Fruit fly (Drosophila melanogaster) whole organism, embryonic: ENCODE results near the gene Tet.
A peak's percentile ranks its signal among the peaks of the same experiment; 100 is the strongest.

Experiments
- BEAF-32 ChIP-seq: fragments of 200-800 bp; sonication (Bioruptor generic); optimal IDR thresholded peaks from 3 replicates; lab custom pipeline; 2017; ENCODE audit warnings: missing biosample characterization, missing genetic modification characterization, mild to moderate bottlenecking, moderate library complexity, missing genetic modification reagents
- BtbVII ChIP-seq: fragments of 200-800 bp; sonication (Bioruptor generic); optimal IDR thresholded peaks from 3 replicates; lab custom pipeline; 2017; ENCODE audit warnings: missing biosample characterization, mild to moderate bottlenecking, missing genetic modification characterization
- CG1233 ChIP-seq: fragments of 200-800 bp; sonication (Bioruptor generic); optimal IDR thresholded peaks from 4 replicates; lab custom pipeline; 2018; ENCODE audit warnings: missing biosample characterization, mild to moderate bottlenecking, missing genetic modification characterization
- CG12769 ChIP-seq: fragments of 200-800 bp; sonication (Bioruptor generic); optimal IDR thresholded peaks from 2 replicates; lab custom pipeline; 2019; ENCODE audit warnings: missing biosample characterization, mild to moderate bottlenecking, missing genetic modification characterization, moderate library complexity
- CG13894 ChIP-seq: fragments of 200-800 bp; sonication (Bioruptor generic); optimal IDR thresholded peaks from 3 replicates; lab custom pipeline; 2018; ENCODE audit warnings: missing biosample characterization, mild to moderate bottlenecking, missing genetic modification characterization, moderate library complexity
- CG14014 ChIP-seq: fragments of 200-800 bp; sonication (Bioruptor generic); IDR thresholded peaks from 2 replicates; pipeline ENCODE4 v1.3.6; 2022; ENCODE audit warnings: missing biosample characterization, missing genetic modification characterization
- CG14667 ChIP-seq: fragments of 200-800 bp; sonication (Bioruptor generic); IDR thresholded peaks from 2 replicates; pipeline ENCODE4 v1.3.6; 2022; ENCODE audit warnings: missing biosample characterization, missing genetic modification characterization
- CG1529 ChIP-seq: fragments of 200-800 bp; sonication (Bioruptor generic); optimal IDR thresholded peaks from 3 replicates; lab custom pipeline; 2018; ENCODE audit warnings: missing biosample characterization, missing genetic modification characterization
- CG15514 ChIP-seq: fragments of 200-800 bp; sonication (Bioruptor generic); optimal IDR thresholded peaks from 3 replicates; lab custom pipeline; 2017; ENCODE audit warnings: missing biosample characterization, missing genetic modification characterization, mild to moderate bottlenecking, moderate library complexity, missing genetic modification reagents
- CG18262 ChIP-seq: fragments of 200-800 bp; optimal IDR thresholded peaks from 3 replicates; lab custom pipeline; 2019; ENCODE audit warnings: missing biosample characterization, mild to moderate bottlenecking, missing genetic modification characterization, moderate library complexity
- CG2202 ChIP-seq: fragments of 200-800 bp; sonication (Bioruptor generic); optimal IDR thresholded peaks from 2 replicates; lab custom pipeline; 2018; ENCODE audit warnings: missing biosample characterization, mild to moderate bottlenecking, missing genetic modification characterization
- CG2875 ChIP-seq: fragments of 200-800 bp; sonication (Bioruptor generic); optimal IDR thresholded peaks from 2 replicates; lab custom pipeline; 2017; ENCODE audit warnings: missing biosample characterization, mild to moderate bottlenecking, missing genetic modification characterization, missing genetic modification reagents
- CG30431 ChIP-seq: fragments of 200-800 bp; sonication (Bioruptor generic); optimal IDR thresholded peaks from 2 replicates; lab custom pipeline; 2017; ENCODE audit warnings: missing biosample characterization, missing genetic modification characterization
- CG31365 ChIP-seq: fragments of 200-800 bp; sonication (Bioruptor generic); optimal IDR thresholded peaks from 2 replicates; lab custom pipeline; 2018; ENCODE audit warnings: missing biosample characterization, mild to moderate bottlenecking, missing genetic modification characterization
- CG32767 ChIP-seq: fragments of 200-800 bp; sonication (Bioruptor generic); IDR thresholded peaks from 2 replicates; pipeline ENCODE4 v1.3.6; 2022; ENCODE audit warnings: missing biosample characterization, missing genetic modification characterization
- CG33557 ChIP-seq: fragments of 200-800 bp; sonication (Bioruptor generic); optimal IDR thresholded peaks from 2 replicates; lab custom pipeline; 2019; ENCODE audit warnings: missing biosample characterization, mild to moderate bottlenecking, missing genetic modification characterization, moderate library complexity
- CG3726 ChIP-seq: fragments of 200-800 bp; sonication (Bioruptor generic); IDR thresholded peaks from 3 replicates; pipeline ENCODE4, ENCODE4 v1.3.6; 2022; ENCODE audit warnings: missing biosample characterization, missing genetic modification characterization
- CG4730 ChIP-seq: fragments of 200-800 bp; sonication (Bioruptor generic); IDR thresholded peaks from 2 replicates; pipeline ENCODE4 v1.3.6; 2022; ENCODE audit warnings: missing biosample characterization, missing genetic modification characterization
- CG4820 ChIP-seq: fragments of 200-800 bp; sonication (Bioruptor generic); optimal IDR thresholded peaks from 3 replicates; lab custom pipeline; 2016; ENCODE audit warnings: missing biosample characterization, missing genetic modification characterization
- CG5180 ChIP-seq: fragments of 200-800 bp; sonication (Bioruptor generic); optimal IDR thresholded peaks from 3 replicates; lab custom pipeline; 2017; ENCODE audit warnings: missing biosample characterization, missing genetic modification characterization, mild to moderate bottlenecking, moderate library complexity, missing genetic modification reagents
- CG6813 ChIP-seq: fragments of 200-800 bp; sonication (Bioruptor generic); optimal IDR thresholded peaks from 2 replicates; lab custom pipeline; 2017; ENCODE audit warnings: missing biosample characterization, missing genetic modification characterization, mild to moderate bottlenecking, moderate library complexity, missing genetic modification reagents
- CG8359 ChIP-seq: fragments of 200-800 bp; sonication (Bioruptor generic); optimal IDR thresholded peaks from 2 replicates; lab custom pipeline; 2017; ENCODE audit warnings: missing biosample characterization, mild to moderate bottlenecking, missing genetic modification characterization, borderline replicate concordance
- CG8765 ChIP-seq: fragments of 200-800 bp; sonication (Bioruptor generic); IDR thresholded peaks from 2 replicates; pipeline ENCODE4 v1.3.6; 2022; ENCODE audit warnings: missing biosample characterization, missing genetic modification characterization
- CG9727 ChIP-seq: fragments of 200-800 bp; sonication (Bioruptor generic); optimal IDR thresholded peaks from 3 replicates; lab custom pipeline; 2017; ENCODE audit warnings: missing biosample characterization, mild to moderate bottlenecking, missing genetic modification characterization
- Chrac-16 ChIP-seq: fragments of 200-800 bp; sonication (Bioruptor generic); optimal IDR thresholded peaks from 3 replicates; lab custom pipeline; 2016; ENCODE audit warnings: missing biosample characterization, missing genetic modification characterization
- Dfd ChIP-seq, 2 experiments: fragments of >200 bp; optimal IDR thresholded peaks; 2 replicates each; lab custom pipeline; 2017; ENCODE audit warnings: missing biosample characterization in 2 of 2, missing genetic modification characterization in 2 of 2
- H15 ChIP-seq: fragments of 200-800 bp; sonication (Bioruptor generic); IDR thresholded peaks from 3 replicates; pipeline ENCODE4 v1.3.6; 2022; ENCODE audit warnings: missing biosample characterization, missing genetic modification characterization
- Med ChIP-seq: fragments of 200-800 bp; sonication (Bioruptor generic); peaks from one replicate; lab custom pipeline; 2016; ENCODE audit warnings: missing biosample characterization, missing genetic modification characterization, mild to moderate bottlenecking, inconsistent platforms, moderate library complexity
- Meics ChIP-seq: fragments of 200-800 bp; sonication (Bioruptor generic); optimal IDR thresholded peaks from 2 replicates; lab custom pipeline; 2017; ENCODE audit warnings: missing biosample characterization, mild to moderate bottlenecking, missing genetic modification characterization
- Pdp1 ChIP-seq, 2 experiments: fragments of 200-800 bp; sonication (Bioruptor generic); optimal IDR thresholded peaks; 3 replicates each; lab custom pipeline; 2016; ENCODE audit warnings: missing biosample characterization in 2 of 2, missing genetic modification characterization in 2 of 2, mild to moderate bottlenecking in 1 of 2, moderate library complexity in 1 of 2
- Ssrp ChIP-seq: fragments of 200-800 bp; sonication (Bioruptor generic); optimal IDR thresholded peaks from 2 replicates; lab custom pipeline; 2018; ENCODE audit warnings: missing biosample characterization, mild to moderate bottlenecking, missing genetic modification characterization, moderate library complexity
- eyg ChIP-seq: fragments of 200-800 bp; sonication (Bioruptor generic); optimal IDR thresholded peaks from 3 replicates; lab custom pipeline; 2016; ENCODE audit warnings: missing biosample characterization, missing genetic modification characterization
- gem ChIP-seq: fragments of 200-800 bp; sonication (Bioruptor generic); optimal IDR thresholded peaks from 2 replicates; lab custom pipeline; 2019; ENCODE audit warnings: missing biosample characterization, mild to moderate bottlenecking, missing genetic modification characterization, moderate library complexity
- gsb-n ChIP-seq: fragments of 200-800 bp; sonication (Bioruptor generic); optimal IDR thresholded peaks from 3 replicates; lab custom pipeline; 2018; ENCODE audit warnings: missing biosample characterization, mild to moderate bottlenecking, missing genetic modification characterization
- kay ChIP-seq: fragments of 200-800 bp; sonication (Bioruptor generic); optimal IDR thresholded peaks from 2 replicates; lab custom pipeline; 2016; ENCODE audit warnings: missing biosample characterization, missing genetic modification characterization
- kni ChIP-seq: fragments of 200-800 bp; sonication (Bioruptor generic); optimal IDR thresholded peaks from 3 replicates; lab custom pipeline; 2017; ENCODE audit warnings: mild to moderate bottlenecking, missing biosample characterization, missing genetic modification reagents, missing genetic modification characterization
- knrl ChIP-seq: fragments of 200-800 bp; sonication (Bioruptor generic); IDR thresholded peaks from 3 replicates; pipeline ENCODE4 v1.3.6; 2022; ENCODE audit warnings: missing biosample characterization, missing genetic modification characterization; ENCODE audit not compliant: partially characterized antibody
- lmd ChIP-seq: fragments of 200-800 bp; sonication (Bioruptor generic); IDR thresholded peaks from 2 replicates; pipeline ENCODE4 v1.3.6; 2022; ENCODE audit warnings: missing biosample characterization, missing genetic modification characterization
- nerfin-1 ChIP-seq: fragments of 200-800 bp; sonication (Bioruptor generic); optimal IDR thresholded peaks from 3 replicates; lab custom pipeline; 2019; ENCODE audit warnings: missing biosample characterization, mild to moderate bottlenecking, missing genetic modification characterization, moderate library complexity
- onecut ChIP-seq: fragments of 200-800 bp; sonication (Bioruptor generic); IDR thresholded peaks from 2 replicates; pipeline ENCODE4 v1.3.6; 2022; ENCODE audit warnings: missing biosample characterization, missing genetic modification characterization
- pros ChIP-seq: fragments of 200-800 bp; sonication (Bioruptor generic); optimal IDR thresholded peaks from 3 replicates; lab custom pipeline; 2019; ENCODE audit warnings: missing biosample characterization, mild to moderate bottlenecking, missing genetic modification characterization, moderate library complexity
- pum ChIP-seq: fragments of 200-800 bp; sonication (Bioruptor generic); optimal IDR thresholded peaks from 2 replicates; lab custom pipeline; 2016; ENCODE audit warnings: missing biosample characterization, missing genetic modification characterization
- pzg ChIP-seq: fragments of 200-800 bp; sonication (Bioruptor generic); optimal IDR thresholded peaks from 3 replicates; lab custom pipeline; 2018; ENCODE audit warnings: missing biosample characterization, mild to moderate bottlenecking, missing genetic modification characterization, moderate library complexity
- sd ChIP-seq: fragments of 200-800 bp; sonication (Bioruptor generic); optimal IDR thresholded peaks from 3 replicates; lab custom pipeline; 2018; ENCODE audit warnings: missing biosample characterization, mild to moderate bottlenecking, missing genetic modification characterization, moderate library complexity
- so ChIP-seq: fragments of 200-800 bp; sonication (Bioruptor generic); IDR thresholded peaks from 3 replicates; pipeline ENCODE4 v1.3.6; 2022; ENCODE audit warnings: missing biosample characterization, missing genetic modification characterization
- twi ChIP-seq: fragments of 200-800 bp; optimal IDR thresholded peaks from 2 replicates; lab custom pipeline; 2019; ENCODE audit warnings: missing biosample characterization, mild to moderate bottlenecking, missing genetic modification characterization, moderate library complexity
- unpg ChIP-seq: fragments of 200-800 bp; sonication (Bioruptor generic); optimal IDR thresholded peaks from 3 replicates; lab custom pipeline; 2018; ENCODE audit warnings: missing biosample characterization, mild to moderate bottlenecking, missing genetic modification characterization, moderate library complexity
- z ChIP-seq: fragments of 200-800 bp; sonication (Bioruptor generic); IDR thresholded peaks from 3 replicates; pipeline ENCODE4 v1.3.6; 2022; ENCODE audit warnings: missing biosample characterization, missing genetic modification characterization
- zfh2 ChIP-seq: fragments of 200-800 bp; sonication (Bioruptor generic); optimal IDR thresholded peaks from 2 replicates; lab custom pipeline; 2016; ENCODE audit warnings: missing biosample characterization, missing genetic modification characterization

Tet gene

DNA sequence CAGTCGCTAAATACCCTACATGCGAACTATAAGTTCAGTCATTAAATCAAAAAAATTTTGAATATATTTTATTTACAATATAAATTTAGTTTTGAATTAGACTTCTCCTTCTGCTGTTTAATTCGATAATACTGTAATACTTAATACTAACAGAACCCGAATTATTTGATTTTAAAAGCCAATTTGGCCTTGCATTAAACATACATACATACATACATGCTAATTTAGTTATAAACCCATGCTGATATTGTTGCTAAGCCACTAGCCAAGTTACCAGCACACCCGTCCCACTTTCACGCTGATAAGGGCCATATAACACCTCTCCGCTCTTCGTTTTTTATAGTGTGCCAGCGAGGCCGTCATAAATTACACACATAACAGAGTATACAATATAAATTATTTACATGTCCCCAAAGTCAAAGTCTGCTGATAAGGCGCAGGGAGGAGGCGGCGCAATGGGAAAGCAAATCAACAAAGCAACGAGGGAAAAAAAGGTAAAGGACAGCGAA is 79.8 kb downstream of the Tet start (continued):
- TF ChIP-seq twi (tag; lab: Kevin White, UChicago): peak; percentile 1
- TF ChIP-seq CG8359 (GFP tag; lab: Kevin White, UChicago): no peak
- TF ChIP-seq CG14667 (GFP tag; lab: Robert Waterston, UW): no peak
- no peak for TF ChIP-seq Dfd (GFP tag; optimal IDR thresholded peaks at IDR 0.05; lab: Kevin White, UChicago)
- peak; percentile 30 for TF ChIP-seq CG1529 (GFP tag; lab: Kevin White, UChicago)
- peak; percentile 68 for TF ChIP-seq CG18262 (tag; lab: Kevin White, UChicago)
- peak; percentile 41 for TF ChIP-seq CG31365 (tag; lab: Kevin White, UChicago)
- TF ChIP-seq pzg (GFP tag; lab: Kevin White, UChicago): no peak
- peak; percentile 68 for TF ChIP-seq sd (tag; lab: Kevin White, UChicago)
- peak; percentile 54 for TF ChIP-seq BtbVII (GFP tag; lab: Kevin White, UChicago)
- no peak for TF ChIP-seq CG30431 (GFP tag; lab: Kevin White, UChicago)
- peak; percentile 61 for TF ChIP-seq CG13894 (tag; lab: Kevin White, UChicago)
- TF ChIP-seq kni (GFP tag; lab: Kevin White, UChicago): peak; percentile 40
- peak; percentile 72 for TF ChIP-seq CG9727 (GFP tag; lab: Kevin White, UChicago)
- TF ChIP-seq eyg (GFP tag; lab: Kevin White, UChicago): no peak
- no peak for TF ChIP-seq CG32767 (GFP tag; lab: Robert Waterston, UW)
- TF ChIP-seq CG2202 (tag; lab: Kevin White, UChicago): peak; percentile 44
- peak; percentile 53 for TF ChIP-seq CG4820 (GFP tag; lab: Kevin White, UChicago)
- peak; percentile 31 for TF ChIP-seq CG2875 (GFP tag; lab: Kevin White, UChicago)
- TF ChIP-seq CG3726 (GFP tag; lab: Robert Waterston, UW): no peak
- TF ChIP-seq H15: 0 out of 3 replicates have a peak, but pooled peaks have one; percentile 39
- TF ChIP-seq CG14014 (GFP tag; lab: Robert Waterston, UW): peak; percentile 38; the same call in 1 of the 2 replicates
- peak; percentile 71 for TF ChIP-seq gem (tag; lab: Kevin White, UChicago)
- no peak for TF ChIP-seq so (GFP tag; lab: Robert Waterston, UW)
- peak; percentile 78 for TF ChIP-seq CG6813 (GFP tag; lab: Kevin White, UChicago)
- no peak for TF ChIP-seq knrl (GFP tag; lab: Robert Waterston, UW)
- peak; percentile 52 for TF ChIP-seq gsb-n (tag; lab: Kevin White, UChicago)
- TF ChIP-seq pros (GFP tag; lab: Kevin White, UChicago): peak; percentile 21
- no peak for TF ChIP-seq CG4730 (GFP tag; lab: Robert Waterston, UW)
- peak; percentile 42 for TF ChIP-seq unpg (GFP tag; lab: Kevin White, UChicago)
- peak; percentile 62 for TF ChIP-seq CG12769 (tag; lab: Kevin White, UChicago)
- peak; percentile 37 for TF ChIP-seq CG15514 (GFP tag; lab: Kevin White, UChicago)
- peak; percentile 51 for TF ChIP-seq CG33557 (GFP tag; lab: Kevin White, UChicago)
- no peak for TF ChIP-seq BEAF-32 (GFP tag; lab: Kevin White, UChicago)
- no peak for TF ChIP-seq CG8765
- peak; percentile 68 for TF ChIP-seq Meics (GFP tag; lab: Kevin White, UChicago)
- peak; percentile 76 for TF ChIP-seq Med
- no peak for TF ChIP-seq Chrac-16 (GFP tag; lab: Kevin White, UChicago)
- TF ChIP-seq CG1233 (GFP tag; lab: Kevin White, UChicago): peak; percentile 56
- no peak for TF ChIP-seq kay (GFP tag; lab: Kevin White, UChicago)
- peak; percentile 27 for TF ChIP-seq CG5180
- TF ChIP-seq lmd (GFP tag; lab: Robert Waterston, UW): peak; percentile 57
- no peak for TF ChIP-seq pum (GFP tag; lab: Kevin White, UChicago)
- peak; percentile 4; the same call in 1 of the 2 replicates for TF ChIP-seq onecut (GFP tag; lab: Robert Waterston, UW)
- TF ChIP-seq zfh2 (GFP tag; lab: Kevin White, UChicago): no peak
- peak; percentile 47; the same call in 1 of the 3 replicates for TF ChIP-seq z (GFP tag; lab: Robert Waterston, UW)
- peak in 1 of 2 experiments; percentile 83 for TF ChIP-seq Pdp1 (GFP tag; optimal IDR thresholded peaks at IDR 0.05; lab: Kevin White, UChicago)
- TF ChIP-seq nerfin-1 (tag; lab: Kevin White, UChicago): peak; percentile 47
- peak; percentile 26 for TF ChIP-seq Ssrp (tag; lab: Kevin White, UChicago)
